Fruit fly (Drosophila melanogaster): ENCODE measurements around the gene brwl.

brwl gene

DNA sequence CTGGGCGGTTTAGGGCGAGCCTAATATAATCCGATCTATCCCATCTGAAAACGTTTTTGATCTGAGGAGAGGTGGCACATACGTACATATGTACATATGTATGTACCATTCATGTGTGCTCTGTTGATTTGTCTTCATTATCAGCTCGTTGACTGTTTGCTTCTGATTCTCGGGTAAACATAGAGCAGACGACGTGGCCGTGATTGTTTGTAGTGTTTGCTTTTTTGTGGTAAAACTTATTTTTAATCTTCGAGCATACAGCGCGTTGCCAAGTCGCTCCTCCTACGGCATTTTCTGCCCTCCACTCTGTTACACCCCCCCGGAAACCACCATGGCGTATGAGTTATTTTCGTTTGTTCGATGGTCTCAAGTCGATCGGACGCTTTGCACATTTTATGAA, 43.0 kb upstream of the brwl start (continued):
- peak; percentile 71 for TF ChIP-seq E2f2 (GFP tag; IDR thresholded peaks at IDR 0.05)
- peak; percentile 52; the same call in 1 of the 2 replicates for TF ChIP-seq CG4360 (GFP tag; IDR thresholded peaks at IDR 0.05)
- TF ChIP-seq CG8281 (tag; optimal IDR thresholded peaks at IDR 0.05) = peak; percentile 84
- peak; percentile 73 for TF ChIP-seq CG10462 (GFP tag; optimal IDR thresholded peaks at IDR 0.05)
- peak; percentile 96 for TF ChIP-seq odd (GFP tag; optimal IDR thresholded peaks at IDR 0.05)
- TF ChIP-seq oc (tag; optimal IDR thresholded peaks at IDR 0.05) = peak; percentile 90
- peak; percentile 97 for TF ChIP-seq ATbp (GFP tag; optimal IDR thresholded peaks at IDR 0.05)
- TF ChIP-seq tio (GFP tag; optimal IDR thresholded peaks at IDR 0.05) = peak; percentile 68
- 0 out of 3 replicates have a peak, but pooled peaks have one; percentile 75 for TF ChIP-seq CG2199 (GFP tag; IDR thresholded peaks at IDR 0.05)
- peak; percentile 73; the same call in 2 of the 3 replicates for TF ChIP-seq dysf (GFP tag; IDR thresholded peaks at IDR 0.05)
- peak; percentile 84 for TF ChIP-seq CG31441 (GFP tag; IDR thresholded peaks at IDR 0.05)
- peak; percentile 38 for TF ChIP-seq CG15073 (GFP tag; optimal IDR thresholded peaks at IDR 0.05)
- TF ChIP-seq Doc3 (GFP tag; IDR thresholded peaks at IDR 0.05; ENCODE audit: partially characterized antibody) = no peak
- TF ChIP-seq CG13296 (GFP tag; optimal IDR thresholded peaks at IDR 0.05) = peak; percentile 96
- peak; percentile 75 for TF ChIP-seq kah (GFP tag; optimal IDR thresholded peaks at IDR 0.05)
- TF ChIP-seq abd-A (tag; optimal IDR thresholded peaks at IDR 0.05) = peak; percentile 64
- peak; percentile 90 for TF ChIP-seq CG12104 (GFP tag; optimal IDR thresholded peaks at IDR 0.05)
- peak; percentile 89; the same call in 1 of the 2 replicates for TF ChIP-seq CG14014 (GFP tag; IDR thresholded peaks at IDR 0.05)
- TF ChIP-seq Kr (GFP tag; optimal IDR thresholded peaks at IDR 0.05) = peak; percentile 82
- TF ChIP-seq Dip3 (GFP tag; optimal IDR thresholded peaks at IDR 0.05) = peak; percentile 53
- peak; percentile 81 for TF ChIP-seq twi (tag; optimal IDR thresholded peaks at IDR 0.05)
- peak; percentile 92 for TF ChIP-seq sob (GFP tag; IDR thresholded peaks at IDR 0.05)
- TF ChIP-seq CG12659 (GFP tag; optimal IDR thresholded peaks at IDR 0.05) = peak; percentile 89
- peak; percentile 69 for TF ChIP-seq CG5245 (GFP tag; optimal IDR thresholded peaks at IDR 0.05)
- peak; percentile 86 for TF ChIP-seq B-H2 (GFP tag; optimal IDR thresholded peaks at IDR 0.05)
- TF ChIP-seq CG4424 (GFP tag; optimal IDR thresholded peaks at IDR 0.05) = peak; percentile 79
- TF ChIP-seq Bgb (GFP tag; IDR thresholded peaks at IDR 0.05; ENCODE audit: partially characterized antibody) = no peak
- no peak for TF ChIP-seq tna (GFP tag; IDR thresholded peaks at IDR 0.05; ENCODE audit: partially characterized antibody)
- TF ChIP-seq TFAM (GFP tag; optimal IDR thresholded peaks at IDR 0.05) = peak; percentile 83
- no peak for TF ChIP-seq Dip2 (GFP tag; IDR thresholded peaks at IDR 0.05)
- peak; percentile 73 for TF ChIP-seq Camta (GFP tag; optimal IDR thresholded peaks at IDR 0.05)
- TF ChIP-seq ara (GFP tag; IDR thresholded peaks at IDR 0.05) = peak; percentile 90
- peak; percentile 10 for TF ChIP-seq cg (GFP tag; optimal IDR thresholded peaks at IDR 0.05)
- peak; percentile 87 for TF ChIP-seq CG3065 (GFP tag; optimal IDR thresholded peaks at IDR 0.05)
- no peak for TF ChIP-seq Dll (GFP tag; IDR thresholded peaks at IDR 0.05; ENCODE audit: partially characterized antibody)
- TF ChIP-seq CG7928 (GFP tag; optimal IDR thresholded peaks at IDR 0.05) = peak; percentile 64
- no peak for TF ChIP-seq sna (GFP tag; IDR thresholded peaks at IDR 0.05; ENCODE audit: partially characterized antibody)
- peak; percentile 63 for TF ChIP-seq trem (tag; optimal IDR thresholded peaks at IDR 0.05)
- TF ChIP-seq CG6175 (GFP tag; IDR thresholded peaks at IDR 0.05) = peak; percentile 60; the same call in 1 of the 3 replicates
- TF ChIP-seq vfl (GFP tag; optimal IDR thresholded peaks at IDR 0.05) = peak; percentile 31
- peak; percentile 78 for TF ChIP-seq cato (GFP tag; optimal IDR thresholded peaks at IDR 0.05; ENCODE audit: borderline replicate concordance)
- peak; percentile 59 for TF ChIP-seq CG9817 (tag; optimal IDR thresholded peaks at IDR 0.05)
- TF ChIP-seq Ravus (GFP tag; IDR thresholded peaks at IDR 0.05) = no peak
- 0 out of 2 replicates have a peak, but pooled peaks have one; percentile 42 for TF ChIP-seq CG10959 (GFP tag; IDR thresholded peaks at IDR 0.05)
- TF ChIP-seq CoRest (tag; optimal IDR thresholded peaks at IDR 0.05) = peak; percentile 73
- peak in 1 of 2 experiments; percentile 65 for TF ChIP-seq eve (GFP tag; optimal IDR thresholded peaks at IDR 0.05)
- peak; percentile 83 for TF ChIP-seq CG17385 (GFP tag; optimal IDR thresholded peaks at IDR 0.05)
- no peak for TF ChIP-seq CG1832 (GFP tag; optimal IDR thresholded peaks at IDR 0.05)
- peak; percentile 95 for TF ChIP-seq CG10431 (GFP tag; optimal IDR thresholded peaks at IDR 0.05)
- TF ChIP-seq h (optimal IDR thresholded peaks at IDR 0.05) = no peak
- TF ChIP-seq CG10543 (GFP tag; optimal IDR thresholded peaks at IDR 0.05) = peak; percentile 98
